Fruit fly (Drosophila melanogaster) whole organism, adult: Measurements from ENCODE around the gene ppk27.
A peak's percentile ranks its signal among the peaks of the same experiment; 100 is the strongest.

Experiments used
- CG11617 ChIP-seq: fragments of 200-800 bp; sonication (Bioruptor generic); optimal IDR thresholded peaks from 2 replicates; lab custom pipeline; 2017; ENCODE audit warnings: mild to moderate bottlenecking, missing biosample characterization, missing genetic modification reagents, missing genetic modification characterization
- CG12768 ChIP-seq: fragments of 200-800 bp; sonication (Bioruptor generic); optimal IDR thresholded peaks from 2 replicates; lab custom pipeline; 2017; ENCODE audit warnings: missing biosample characterization, missing genetic modification characterization, mild to moderate bottlenecking, moderate library complexity, missing genetic modification reagents
- CG14711 ChIP-seq: fragments of 200-800 bp; sonication (Bioruptor generic); optimal IDR thresholded peaks from 2 replicates; lab custom pipeline; 2018; ENCODE audit warnings: missing biosample characterization, mild to moderate bottlenecking, missing genetic modification characterization, moderate library complexity
- CG1620 ChIP-seq: fragments of 200-800 bp; sonication (Bioruptor generic); optimal IDR thresholded peaks from 2 replicates; lab custom pipeline; 2016; ENCODE audit warnings: missing biosample characterization, missing genetic modification characterization
- CG33017 ChIP-seq: fragments of 200-800 bp; sonication (Bioruptor generic); optimal IDR thresholded peaks from 2 replicates; lab custom pipeline; 2018; ENCODE audit warnings: missing biosample characterization, mild to moderate bottlenecking, missing genetic modification characterization, moderate library complexity
- CG5204 ChIP-seq: fragments of 200-800 bp; sonication (Bioruptor generic); optimal IDR thresholded peaks from 2 replicates; lab custom pipeline; 2016; ENCODE audit warnings: missing biosample characterization, missing genetic modification characterization
- CG7045 ChIP-seq: fragments of 200-800 bp; sonication (Bioruptor generic); optimal IDR thresholded peaks from 2 replicates; lab custom pipeline; 2017; ENCODE audit warnings: missing biosample characterization, mild to moderate bottlenecking, missing genetic modification characterization
- CG7101 ChIP-seq: fragments of 200-800 bp; sonication (Bioruptor generic); optimal IDR thresholded peaks from 2 replicates; lab custom pipeline; 2018; ENCODE audit warnings: missing biosample characterization, mild to moderate bottlenecking, missing genetic modification characterization, moderate library complexity
- Clk ChIP-seq: fragments of 200-800 bp; sonication (Bioruptor generic); optimal IDR thresholded peaks from 2 replicates; lab custom pipeline; 2017; ENCODE audit warnings: missing biosample characterization, missing genetic modification characterization
- Crg-1 ChIP-seq: fragments of 200-800 bp; sonication (Bioruptor generic); optimal IDR thresholded peaks from 2 replicates; lab custom pipeline; 2016; ENCODE audit warnings: missing biosample characterization, missing genetic modification characterization
- Hr96 ChIP-seq: fragments of 200-800 bp; sonication (Bioruptor generic); optimal IDR thresholded peaks from 2 replicates; lab custom pipeline; 2016; ENCODE audit warnings: missing biosample characterization, missing genetic modification characterization
- Mnt ChIP-seq: fragments of 200-800 bp; sonication (Bioruptor generic); optimal IDR thresholded peaks from 2 replicates; lab custom pipeline; 2016; ENCODE audit warnings: missing biosample characterization, mild to moderate bottlenecking, missing genetic modification characterization
- bab1 ChIP-seq: fragments of 200-800 bp; sonication (Bioruptor generic); optimal IDR thresholded peaks from 3 replicates; lab custom pipeline; 2019; ENCODE audit warnings: missing biosample characterization, mild to moderate bottlenecking, missing genetic modification characterization, moderate library complexity
- cic ChIP-seq: fragments of 200-800 bp; sonication (Bioruptor generic); optimal IDR thresholded peaks from 2 replicates; lab custom pipeline; 2017; ENCODE audit warnings: missing biosample characterization, mild to moderate bottlenecking, missing genetic modification characterization, moderate library complexity
- cnc ChIP-seq, 2 experiments: fragments of >200 bp; optimal IDR thresholded peaks; 2 replicates each; lab custom pipeline; 2017
- kay ChIP-seq: fragments of 200-800 bp; sonication (Bioruptor generic); peaks from one replicate; lab custom pipeline; 2016; ENCODE audit warnings: missing biosample characterization, missing genetic modification characterization, borderline replicate concordance
- ovo ChIP-seq: fragments of 200-800 bp; sonication (Bioruptor generic); optimal IDR thresholded peaks from 2 replicates; lab custom pipeline; 2016; ENCODE audit warnings: missing biosample characterization, missing genetic modification characterization
- pad ChIP-seq: fragments of 200-800 bp; sonication (Bioruptor generic); optimal IDR thresholded peaks from 3 replicates; lab custom pipeline; 2017; ENCODE audit warnings: missing biosample characterization, missing genetic modification characterization, mild to moderate bottlenecking, moderate library complexity, missing genetic modification reagents
- tj ChIP-seq: fragments of 200-800 bp; sonication (Bioruptor generic); optimal IDR thresholded peaks from 3 replicates; lab custom pipeline; 2017; ENCODE audit warnings: missing biosample characterization, mild to moderate bottlenecking, missing genetic modification characterization, moderate library complexity
- toe ChIP-seq: fragments of 200-800 bp; sonication (Bioruptor generic); optimal IDR thresholded peaks from 2 replicates; lab custom pipeline; 2016; ENCODE audit warnings: missing biosample characterization, missing genetic modification characterization

Gene ppk27

DNA sequence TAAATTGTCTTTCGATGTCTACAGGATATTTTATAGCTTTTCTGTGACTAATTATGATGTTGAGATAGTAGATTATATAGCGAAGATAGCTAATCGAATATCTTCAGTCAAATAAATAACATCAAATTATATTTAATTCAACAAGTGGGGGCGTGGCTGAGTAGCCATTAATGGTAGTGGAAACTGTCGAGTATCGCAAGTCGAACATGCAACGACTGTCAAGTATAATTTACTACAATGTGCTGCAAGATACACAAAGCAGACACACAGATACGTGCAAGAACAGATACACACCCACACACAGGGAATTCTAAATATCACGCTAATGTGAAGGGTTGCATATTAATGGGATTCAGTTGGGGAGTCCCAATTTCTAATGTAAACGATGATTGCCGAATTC, at the start of gene ppk27:
ppk27 (minus strand) TSS at position 101 of the 400 bp plus-strand sequence.
- TF ChIP-seq CG12768 (GFP tag; lab: Kevin White, UChicago): no peak
- no peak for TF ChIP-seq pad
- TF ChIP-seq tj (GFP tag; lab: Kevin White, UChicago): no peak
- TF ChIP-seq Mnt (GFP tag; lab: Kevin White, UChicago): no peak
- no peak for TF ChIP-seq CG5204 (GFP tag; lab: Kevin White, UChicago)
- TF ChIP-seq bab1: no peak
- TF ChIP-seq Crg-1 (GFP tag; lab: Kevin White, UChicago): no peak
- no peak for TF ChIP-seq CG11617 (GFP tag; lab: Kevin White, UChicago)
- TF ChIP-seq CG7101 (tag; lab: Kevin White, UChicago): no peak
- TF ChIP-seq toe: no peak
- TF ChIP-seq Clk (GFP tag; lab: Kevin White, UChicago): no peak
- no peak for TF ChIP-seq CG1620 (GFP tag; lab: Kevin White, UChicago)
- TF ChIP-seq kay (GFP tag; lab: Kevin White, UChicago): no peak
- TF ChIP-seq cic (GFP tag; lab: Kevin White, UChicago): no peak
- no peak for TF ChIP-seq CG14711 (tag; lab: Kevin White, UChicago)
- no peak for TF ChIP-seq ovo (GFP tag; lab: Kevin White, UChicago)
- no peak for TF ChIP-seq CG33017
- no peak for TF ChIP-seq Hr96 (GFP tag; lab: Kevin White, UChicago)

DNA sequence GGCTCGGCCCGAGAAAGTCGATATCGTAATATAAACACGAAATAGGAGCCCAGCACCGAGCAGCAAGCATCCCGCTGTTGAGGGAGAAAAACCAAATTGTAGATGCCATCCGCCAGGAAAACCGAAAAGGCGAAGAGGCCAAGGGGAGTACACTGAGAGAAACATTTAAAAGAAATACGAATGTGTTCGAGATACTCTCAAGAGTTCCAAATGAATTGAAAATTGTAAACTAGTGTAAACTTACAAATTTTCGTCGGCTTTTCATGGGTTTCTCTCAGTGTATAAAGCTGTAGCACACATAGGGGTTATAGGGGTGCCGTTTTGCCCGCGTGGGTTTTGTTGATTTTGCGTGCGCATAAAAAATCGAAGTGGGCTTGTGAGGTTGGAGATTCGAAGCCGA, 47.7 kb upstream of the ppk27 start:
- TF ChIP-seq CG11617 (GFP tag; lab: Kevin White, UChicago) (peak; percentile 7), tj (GFP tag; lab: Kevin White, UChicago) (peak; percentile 3), kay (GFP tag; lab: Kevin White, UChicago) (no peak), CG7101 (tag; lab: Kevin White, UChicago) (peak; percentile 26), CG33017 (peak; percentile 44), CG5204 (GFP tag; lab: Kevin White, UChicago) (peak; percentile 41), Hr96 (GFP tag; lab: Kevin White, UChicago) (peak; percentile 63), Crg-1 (GFP tag; lab: Kevin White, UChicago) (no peak), cic (GFP tag; lab: Kevin White, UChicago) (peak; percentile 38)

DNA sequence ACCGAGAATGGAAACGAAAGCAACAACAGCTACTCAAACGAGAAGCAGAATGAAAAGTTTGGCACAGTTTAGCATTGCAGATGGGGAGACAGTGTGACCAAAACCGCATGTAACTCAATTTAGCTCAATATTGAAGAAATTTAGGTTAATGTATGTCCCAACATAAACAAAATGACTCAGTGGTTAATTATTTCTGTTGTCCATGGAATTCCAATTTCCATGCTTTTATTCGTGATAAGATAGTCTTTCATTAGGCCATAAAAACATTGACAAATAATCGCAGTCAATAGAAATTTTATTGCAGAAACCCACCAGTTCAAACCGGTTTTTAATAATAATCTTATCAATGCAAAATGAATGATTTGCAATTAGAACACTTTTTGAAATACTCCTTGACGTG, 46.8 kb upstream of the ppk27 start:
- TF ChIP-seq CG33017: no peak
- no peak for TF ChIP-seq bab1
- TF ChIP-seq kay (GFP tag; lab: Kevin White, UChicago): no peak
- TF ChIP-seq CG5204 (GFP tag; lab: Kevin White, UChicago): no peak
- no peak for TF ChIP-seq tj (GFP tag; lab: Kevin White, UChicago)
- no peak for TF ChIP-seq Clk (GFP tag; lab: Kevin White, UChicago)
- no peak for TF ChIP-seq Mnt (GFP tag; lab: Kevin White, UChicago)
- TF ChIP-seq pad: no peak
- TF ChIP-seq CG14711 (tag; lab: Kevin White, UChicago): no peak
- TF ChIP-seq cic (GFP tag; lab: Kevin White, UChicago): no peak
- no peak for TF ChIP-seq cnc (optimal IDR thresholded peaks at IDR 0.05; lab: Kevin White, UChicago)
- no peak for TF ChIP-seq Hr96 (GFP tag; lab: Kevin White, UChicago)
- no peak for TF ChIP-seq CG7045 (GFP tag; lab: Kevin White, UChicago)

DNA sequence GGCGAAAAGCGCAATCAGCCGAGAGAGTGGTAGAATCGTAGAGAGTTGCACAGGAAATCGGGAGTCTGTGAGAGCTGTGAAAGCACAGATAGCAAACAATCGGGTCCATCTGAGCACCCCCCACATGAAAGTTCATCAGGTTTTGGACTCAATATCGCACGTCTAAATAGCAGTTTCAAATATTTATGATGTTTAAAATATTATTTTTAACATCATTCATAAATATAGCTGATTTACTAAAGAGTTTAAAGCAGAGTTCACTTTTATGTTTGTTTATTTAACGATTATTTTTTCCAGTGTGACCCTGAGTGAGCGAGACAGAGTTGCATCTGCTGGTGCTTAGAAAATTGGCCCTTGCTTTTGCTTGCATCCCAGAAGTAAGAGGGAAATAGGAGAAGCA, 46.3 kb upstream of the ppk27 start:
- TF ChIP-seq toe (no peak), ovo (GFP tag; lab: Kevin White, UChicago) (no peak), CG33017 (peak; percentile 18)

DNA sequence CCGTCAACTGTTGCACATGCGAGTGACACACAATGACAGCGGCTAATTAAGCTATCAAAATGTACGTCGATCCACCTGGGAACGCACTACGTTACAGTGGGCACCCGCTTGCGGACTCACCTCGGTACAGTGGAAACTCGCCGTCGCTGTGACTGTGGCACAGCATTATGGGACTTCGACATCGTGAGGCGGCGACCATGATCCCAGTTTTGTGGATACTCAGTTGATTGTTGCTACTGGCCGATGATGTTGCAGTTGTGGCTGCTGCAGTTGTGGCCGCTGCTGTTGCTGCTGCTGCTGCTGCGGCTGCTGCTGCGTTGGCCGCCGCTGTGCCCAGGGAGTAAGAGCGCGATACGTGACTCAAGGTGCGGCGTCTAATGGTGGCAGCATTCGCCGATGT, 44.8 kb upstream of the ppk27 start:
- TF ChIP-seq Hr96 (GFP tag; lab: Kevin White, UChicago) (no peak), CG1620 (GFP tag; lab: Kevin White, UChicago) (no peak), bab1 (no peak), pad (no peak), cic (GFP tag; lab: Kevin White, UChicago) (no peak), CG14711 (tag; lab: Kevin White, UChicago) (no peak), CG12768 (GFP tag; lab: Kevin White, UChicago) (no peak), toe (no peak), Crg-1 (GFP tag; lab: Kevin White, UChicago) (no peak), CG11617 (GFP tag; lab: Kevin White, UChicago) (no peak), tj (GFP tag; lab: Kevin White, UChicago) (no peak), CG5204 (GFP tag; lab: Kevin White, UChicago) (no peak), ovo (GFP tag; lab: Kevin White, UChicago) (no peak), cnc (optimal IDR thresholded peaks at IDR 0.05; lab: Kevin White, UChicago) (no peak), Mnt (GFP tag; lab: Kevin White, UChicago) (no peak), CG7045 (GFP tag; lab: Kevin White, UChicago) (no peak), Clk (GFP tag; lab: Kevin White, UChicago) (no peak), CG33017 (no peak), kay (GFP tag; lab: Kevin White, UChicago) (no peak), CG7101 (tag; lab: Kevin White, UChicago) (no peak)

DNA sequence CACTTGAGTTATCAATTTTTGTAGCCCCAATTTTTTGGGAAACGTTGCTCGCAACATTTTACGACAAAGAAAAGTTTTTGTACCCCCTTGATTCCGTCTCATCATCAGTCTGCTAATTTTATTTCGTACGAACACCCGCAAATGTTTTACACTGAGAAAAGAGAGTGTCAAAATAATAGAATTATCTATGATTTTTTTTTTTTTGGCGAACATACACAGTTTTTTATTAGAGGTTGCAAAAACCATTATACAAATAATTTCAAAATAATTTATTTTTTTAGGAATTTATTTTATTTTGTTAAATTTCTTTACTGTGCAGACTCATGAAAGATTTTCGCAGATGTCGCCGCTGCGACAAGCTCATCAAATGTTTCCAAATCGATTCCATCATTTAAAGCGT, 43.5 kb upstream of the ppk27 start:
- TF ChIP-seq CG1620 (GFP tag; lab: Kevin White, UChicago) (no peak), CG7101 (tag; lab: Kevin White, UChicago) (no peak), Clk (GFP tag; lab: Kevin White, UChicago) (no peak), CG11617 (GFP tag; lab: Kevin White, UChicago) (no peak), kay (GFP tag; lab: Kevin White, UChicago) (peak; percentile 28), CG14711 (tag; lab: Kevin White, UChicago) (no peak), Mnt (GFP tag; lab: Kevin White, UChicago) (no peak), cic (GFP tag; lab: Kevin White, UChicago) (no peak)
